Worm (Caenorhabditis elegans) whole organism, young adult: ENCODE measurements around the gene ZK1307.7.

Experiments used
- Y79H2A.3 ChIP-seq: fragments of 200-800 bp; sonication (Bioruptor generic); conservative IDR thresholded peaks from 2 replicates; pipeline ENCODE4 v1.3.6; 2022; ENCODE audit warnings: missing genetic modification reagents, missing genetic modification characterization, missing compliant biosample characterization
- ama-1 ChIP-seq, 3 experiments: fragments of 150-350 bp in 1 of 3; sonication (generic microtip) in 2 of 3; optimal IDR thresholded peaks; 2 replicates each; lab custom pipeline; 2014 to 2018; ENCODE audit warnings: missing biosample characterization in 2 of 3, missing genetic modification characterization in 2 of 3, missing genetic modification reagents in 2 of 3
- attf-3 ChIP-seq: fragments of 200-800 bp; sonication (Bioruptor generic); conservative IDR thresholded peaks from 2 replicates; pipeline ENCODE4 v1.3.6; 2022; ENCODE audit warnings: missing genetic modification reagents, missing genetic modification characterization, missing compliant biosample characterization
- rec-8 ChIP-seq, 2 experiments: sonication (generic microtip); optimal IDR thresholded peaks; 2 replicates each; lab custom pipeline; 2016; ENCODE audit warnings: mild to moderate bottlenecking in 2 of 2, missing genetic modification characterization in 2 of 2, missing genetic modification reagents in 2 of 2, missing genotype in 2 of 2, missing biosample characterization in 1 of 2, missing compliant biosample characterization in 1 of 2, moderate library complexity in 1 of 2

DNA sequence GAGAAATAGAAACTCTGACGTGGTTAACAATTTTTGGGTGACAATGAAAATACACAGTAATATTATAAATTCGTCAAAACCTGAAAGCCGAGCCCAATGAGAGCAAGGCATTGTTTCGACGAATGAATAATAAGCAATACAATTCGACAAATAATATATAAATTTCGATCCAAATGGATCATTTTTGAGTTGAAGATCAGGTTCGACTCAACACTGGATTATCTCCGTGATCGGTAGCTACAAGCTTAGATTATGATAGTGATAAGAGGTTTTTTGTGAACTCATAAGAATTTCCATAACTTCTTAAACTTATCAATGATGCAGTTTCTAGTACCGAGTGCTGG is 18.5 kb upstream of the ZK1307.7 start:
- TF ChIP-seq ama-1 (optimal IDR thresholded peaks at IDR 0.05; lab: Kevin White, UChicago) (no peak), ama-1 (GFP tag; optimal IDR thresholded peaks at IDR 0.05; lab: Kevin White, UChicago) (peak in 1 of 2 experiments; percentile 17), rec-8 (tag; optimal IDR thresholded peaks at IDR 0.05; lab: Kevin White, UChicago) (no peak), attf-3 (GFP tag; lab: Robert Waterston, UW) (no peak), Y79H2A.3 (GFP tag; lab: Robert Waterston, UW) (no peak)
